Fruit fly (Drosophila melanogaster) whole organism, adult: Measurements from ENCODE around the gene CG43155.

Experiments
- CG11617 ChIP-seq: fragments of 200-800 bp; sonication (Bioruptor generic); optimal IDR thresholded peaks from 2 replicates; lab custom pipeline; 2017; ENCODE audit warnings: mild to moderate bottlenecking, missing biosample characterization, missing genetic modification reagents, missing genetic modification characterization
- CG12768 ChIP-seq: fragments of 200-800 bp; sonication (Bioruptor generic); optimal IDR thresholded peaks from 2 replicates; lab custom pipeline; 2017; ENCODE audit warnings: missing biosample characterization, missing genetic modification characterization, mild to moderate bottlenecking, moderate library complexity, missing genetic modification reagents
- CG14711 ChIP-seq: fragments of 200-800 bp; sonication (Bioruptor generic); optimal IDR thresholded peaks from 2 replicates; lab custom pipeline; 2018; ENCODE audit warnings: missing biosample characterization, mild to moderate bottlenecking, missing genetic modification characterization, moderate library complexity
- CG1620 ChIP-seq: fragments of 200-800 bp; sonication (Bioruptor generic); optimal IDR thresholded peaks from 2 replicates; lab custom pipeline; 2016; ENCODE audit warnings: missing biosample characterization, missing genetic modification characterization
- CG33017 ChIP-seq: fragments of 200-800 bp; sonication (Bioruptor generic); optimal IDR thresholded peaks from 2 replicates; lab custom pipeline; 2018; ENCODE audit warnings: missing biosample characterization, mild to moderate bottlenecking, missing genetic modification characterization, moderate library complexity
- CG5204 ChIP-seq: fragments of 200-800 bp; sonication (Bioruptor generic); optimal IDR thresholded peaks from 2 replicates; lab custom pipeline; 2016; ENCODE audit warnings: missing biosample characterization, missing genetic modification characterization
- CG7045 ChIP-seq: fragments of 200-800 bp; sonication (Bioruptor generic); optimal IDR thresholded peaks from 2 replicates; lab custom pipeline; 2017; ENCODE audit warnings: missing biosample characterization, mild to moderate bottlenecking, missing genetic modification characterization
- CG7101 ChIP-seq: fragments of 200-800 bp; sonication (Bioruptor generic); optimal IDR thresholded peaks from 2 replicates; lab custom pipeline; 2018; ENCODE audit warnings: missing biosample characterization, mild to moderate bottlenecking, missing genetic modification characterization, moderate library complexity
- Clk ChIP-seq: fragments of 200-800 bp; sonication (Bioruptor generic); optimal IDR thresholded peaks from 2 replicates; lab custom pipeline; 2017; ENCODE audit warnings: missing biosample characterization, missing genetic modification characterization
- Crg-1 ChIP-seq: fragments of 200-800 bp; sonication (Bioruptor generic); optimal IDR thresholded peaks from 2 replicates; lab custom pipeline; 2016; ENCODE audit warnings: missing biosample characterization, missing genetic modification characterization
- Hr96 ChIP-seq: fragments of 200-800 bp; sonication (Bioruptor generic); optimal IDR thresholded peaks from 2 replicates; lab custom pipeline; 2016; ENCODE audit warnings: missing biosample characterization, missing genetic modification characterization
- Mnt ChIP-seq: fragments of 200-800 bp; sonication (Bioruptor generic); optimal IDR thresholded peaks from 2 replicates; lab custom pipeline; 2016; ENCODE audit warnings: missing biosample characterization, mild to moderate bottlenecking, missing genetic modification characterization
- bab1 ChIP-seq: fragments of 200-800 bp; sonication (Bioruptor generic); optimal IDR thresholded peaks from 3 replicates; lab custom pipeline; 2019; ENCODE audit warnings: missing biosample characterization, mild to moderate bottlenecking, missing genetic modification characterization, moderate library complexity
- cic ChIP-seq: fragments of 200-800 bp; sonication (Bioruptor generic); optimal IDR thresholded peaks from 2 replicates; lab custom pipeline; 2017; ENCODE audit warnings: missing biosample characterization, mild to moderate bottlenecking, missing genetic modification characterization, moderate library complexity
- cnc ChIP-seq, 2 experiments: fragments of >200 bp; optimal IDR thresholded peaks; 2 replicates each; lab custom pipeline; 2017
- kay ChIP-seq: fragments of 200-800 bp; sonication (Bioruptor generic); peaks from one replicate; lab custom pipeline; 2016; ENCODE audit warnings: missing biosample characterization, missing genetic modification characterization, borderline replicate concordance
- ovo ChIP-seq: fragments of 200-800 bp; sonication (Bioruptor generic); optimal IDR thresholded peaks from 2 replicates; lab custom pipeline; 2016; ENCODE audit warnings: missing biosample characterization, missing genetic modification characterization
- pad ChIP-seq: fragments of 200-800 bp; sonication (Bioruptor generic); optimal IDR thresholded peaks from 3 replicates; lab custom pipeline; 2017; ENCODE audit warnings: missing biosample characterization, missing genetic modification characterization, mild to moderate bottlenecking, moderate library complexity, missing genetic modification reagents
- tj ChIP-seq: fragments of 200-800 bp; sonication (Bioruptor generic); optimal IDR thresholded peaks from 3 replicates; lab custom pipeline; 2017; ENCODE audit warnings: missing biosample characterization, mild to moderate bottlenecking, missing genetic modification characterization, moderate library complexity
- toe ChIP-seq: fragments of 200-800 bp; sonication (Bioruptor generic); optimal IDR thresholded peaks from 2 replicates; lab custom pipeline; 2016; ENCODE audit warnings: missing biosample characterization, missing genetic modification characterization

Gene CG43155

DNA sequence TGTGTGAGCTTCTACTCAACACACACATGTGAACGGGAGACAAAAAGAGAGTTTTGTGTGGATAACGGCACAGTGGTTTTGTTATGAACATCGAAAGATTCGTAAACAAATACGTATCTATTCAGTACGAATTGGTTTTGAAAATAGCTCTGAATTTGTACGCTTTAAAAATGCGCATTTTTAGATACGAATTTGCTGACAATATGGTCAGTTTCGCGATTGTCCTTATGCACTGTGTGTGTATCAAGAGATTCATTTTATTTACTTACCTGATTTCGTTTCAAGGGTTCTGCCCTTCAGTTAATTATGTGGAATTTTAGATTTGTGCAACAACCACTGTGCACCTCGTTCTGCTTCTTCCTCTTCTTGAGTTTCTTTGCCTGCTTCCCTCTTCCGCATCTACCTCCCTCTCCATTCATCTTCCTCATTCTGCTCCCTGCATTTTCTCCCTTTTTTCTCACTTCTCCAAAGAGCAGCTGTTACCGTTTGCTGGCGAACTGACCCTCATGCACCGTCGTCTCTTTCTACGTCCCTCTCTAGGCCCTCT, 35.2 kb downstream of the CG43155 start:
- TF ChIP-seq pad (GFP tag; lab: Kevin White, UChicago) (peak; percentile 63), Clk (GFP tag; lab: Kevin White, UChicago) (no peak), CG1620 (no peak), Hr96 (GFP tag; lab: Kevin White, UChicago) (no peak), ovo (no peak), kay (GFP tag; lab: Kevin White, UChicago) (peak; percentile 77), CG11617 (GFP tag; lab: Kevin White, UChicago) (no peak), tj (GFP tag; lab: Kevin White, UChicago) (no peak), CG33017 (tag; lab: Kevin White, UChicago) (no peak), cic (no peak), CG7101 (tag; lab: Kevin White, UChicago) (peak; percentile 35), cnc (optimal IDR thresholded peaks at IDR 0.05; lab: Kevin White, UChicago) (no peak), CG5204 (GFP tag; lab: Kevin White, UChicago) (no peak), Crg-1 (no peak), CG14711 (no peak), CG7045 (no peak), Mnt (no peak), toe (GFP tag; lab: Kevin White, UChicago) (no peak), bab1 (GFP tag; lab: Kevin White, UChicago) (peak; percentile 41), CG12768 (GFP tag; lab: Kevin White, UChicago) (no peak)

DNA sequence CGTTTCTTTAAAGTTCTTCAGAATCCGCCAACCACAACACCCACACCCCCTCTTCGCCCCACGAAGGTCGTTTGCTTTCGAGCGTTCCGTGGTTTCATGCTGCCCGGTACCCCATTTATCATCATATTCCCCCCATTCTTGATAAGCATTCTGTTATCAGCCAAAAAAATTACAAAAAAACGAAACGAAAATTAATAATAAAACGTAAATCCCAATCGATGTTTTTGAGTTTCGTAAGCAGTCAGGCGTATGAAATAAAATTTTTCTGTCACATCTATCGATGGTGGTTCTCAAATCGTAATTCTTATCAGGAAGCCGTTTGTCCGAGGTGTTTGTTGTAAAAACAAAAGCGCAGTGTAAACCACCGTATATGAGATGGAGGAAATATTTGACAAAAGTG, 35.9 kb downstream of the CG43155 start:
- TF ChIP-seq ovo (no peak), kay (GFP tag; lab: Kevin White, UChicago) (peak; percentile 32)

DNA sequence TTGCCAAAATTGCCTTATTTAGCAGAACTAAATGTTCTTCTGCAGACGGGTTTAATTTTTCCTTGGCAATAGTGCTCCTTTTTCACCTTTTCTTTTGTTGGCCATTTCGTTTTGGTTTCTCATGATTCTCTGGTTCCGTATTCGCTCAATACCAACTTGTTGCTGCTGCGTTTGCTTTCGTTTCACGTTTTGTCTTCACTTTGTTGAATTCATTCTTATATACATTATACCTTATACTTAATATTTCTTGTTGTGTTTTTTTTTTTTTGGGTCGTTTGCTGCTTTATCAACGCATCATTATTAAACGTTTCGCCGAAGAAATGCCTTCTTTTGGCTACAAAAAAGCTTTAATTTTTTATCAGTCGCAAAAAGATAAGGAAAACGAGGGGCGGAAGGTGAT, 36.7 kb downstream of the CG43155 start:
- no peak for TF ChIP-seq ovo
- TF ChIP-seq kay (GFP tag; lab: Kevin White, UChicago): peak; percentile 57
- peak; percentile 40 for TF ChIP-seq tj (GFP tag; lab: Kevin White, UChicago)

DNA sequence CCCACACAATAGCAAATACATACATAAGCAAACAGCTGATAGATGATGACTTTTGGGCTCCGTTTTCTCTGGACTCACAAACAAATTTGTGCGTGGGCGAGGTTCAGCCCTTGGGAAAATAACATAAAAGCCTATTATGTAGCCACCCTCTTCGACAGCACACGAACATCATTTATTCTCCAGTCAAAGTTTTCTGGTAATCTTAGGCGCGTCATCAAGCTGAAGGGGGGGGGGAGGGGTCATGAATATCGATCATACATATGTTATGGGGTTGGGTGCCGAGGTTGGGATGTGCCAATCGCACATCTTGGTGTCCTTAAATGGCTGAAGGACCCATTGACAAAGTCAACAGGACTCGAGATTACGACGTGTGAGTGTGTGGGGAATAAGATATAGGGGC, 38.6 kb downstream of the CG43155 start:
- TF ChIP-seq Clk (GFP tag; lab: Kevin White, UChicago) (no peak), pad (GFP tag; lab: Kevin White, UChicago) (no peak), ovo (no peak), CG7101 (tag; lab: Kevin White, UChicago) (no peak)

DNA sequence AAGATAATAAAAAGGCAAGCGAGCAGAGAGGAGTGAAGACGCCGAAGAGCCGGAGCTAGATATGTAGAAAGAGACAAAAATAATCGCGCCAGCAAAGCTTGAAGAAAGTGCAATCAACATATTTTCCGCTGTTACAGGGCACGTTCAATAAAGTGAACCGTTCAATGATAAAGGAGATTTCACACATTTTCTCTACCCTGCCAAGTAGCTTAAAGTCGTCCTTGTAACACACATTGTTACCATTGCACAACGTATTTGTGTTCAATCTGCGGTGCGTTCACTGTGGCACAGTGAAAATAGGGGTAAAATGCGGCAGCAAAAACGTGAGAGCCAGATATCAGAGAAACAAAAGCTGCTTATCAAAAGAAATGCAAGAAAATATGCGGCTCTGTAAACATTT, 39.9 kb downstream of the CG43155 start:
- peak; percentile 26 for TF ChIP-seq CG7101 (tag; lab: Kevin White, UChicago)
- TF ChIP-seq CG7045: no peak
- no peak for TF ChIP-seq cnc (optimal IDR thresholded peaks at IDR 0.05; lab: Kevin White, UChicago)
- no peak for TF ChIP-seq pad (GFP tag; lab: Kevin White, UChicago)
- no peak for TF ChIP-seq Clk (GFP tag; lab: Kevin White, UChicago)
- TF ChIP-seq toe (GFP tag; lab: Kevin White, UChicago): no peak
- peak; percentile 71 for TF ChIP-seq bab1 (GFP tag; lab: Kevin White, UChicago)
- TF ChIP-seq CG14711: peak; percentile 58
- no peak for TF ChIP-seq cic
- TF ChIP-seq tj (GFP tag; lab: Kevin White, UChicago): peak; percentile 9
- TF ChIP-seq Hr96 (GFP tag; lab: Kevin White, UChicago): no peak
- TF ChIP-seq ovo: no peak
- TF ChIP-seq CG33017 (tag; lab: Kevin White, UChicago): no peak
- peak; percentile 8 for TF ChIP-seq CG1620

DNA sequence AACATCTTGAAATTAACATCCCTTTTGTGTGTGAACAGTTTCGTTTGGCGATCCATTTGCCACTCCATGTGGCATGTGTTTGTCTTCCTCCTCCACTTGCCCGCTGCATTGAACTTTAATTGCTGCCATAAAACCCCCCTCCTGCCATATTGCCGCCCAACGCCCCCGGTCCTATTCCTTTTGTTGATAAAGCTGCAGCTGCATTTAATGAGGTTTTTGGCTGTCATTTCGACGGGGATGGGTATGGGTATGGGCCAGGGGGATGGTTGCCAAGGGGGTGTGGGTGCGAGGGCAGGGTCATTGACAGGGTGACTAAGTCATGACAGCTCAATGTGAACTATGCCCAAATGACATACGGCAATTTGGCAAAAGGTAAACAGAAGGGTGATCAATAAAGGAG, 40.7 kb downstream of the CG43155 start:
- TF ChIP-seq kay (GFP tag; lab: Kevin White, UChicago) (no peak), CG5204 (GFP tag; lab: Kevin White, UChicago) (no peak), CG33017 (tag; lab: Kevin White, UChicago) (no peak)

DNA sequence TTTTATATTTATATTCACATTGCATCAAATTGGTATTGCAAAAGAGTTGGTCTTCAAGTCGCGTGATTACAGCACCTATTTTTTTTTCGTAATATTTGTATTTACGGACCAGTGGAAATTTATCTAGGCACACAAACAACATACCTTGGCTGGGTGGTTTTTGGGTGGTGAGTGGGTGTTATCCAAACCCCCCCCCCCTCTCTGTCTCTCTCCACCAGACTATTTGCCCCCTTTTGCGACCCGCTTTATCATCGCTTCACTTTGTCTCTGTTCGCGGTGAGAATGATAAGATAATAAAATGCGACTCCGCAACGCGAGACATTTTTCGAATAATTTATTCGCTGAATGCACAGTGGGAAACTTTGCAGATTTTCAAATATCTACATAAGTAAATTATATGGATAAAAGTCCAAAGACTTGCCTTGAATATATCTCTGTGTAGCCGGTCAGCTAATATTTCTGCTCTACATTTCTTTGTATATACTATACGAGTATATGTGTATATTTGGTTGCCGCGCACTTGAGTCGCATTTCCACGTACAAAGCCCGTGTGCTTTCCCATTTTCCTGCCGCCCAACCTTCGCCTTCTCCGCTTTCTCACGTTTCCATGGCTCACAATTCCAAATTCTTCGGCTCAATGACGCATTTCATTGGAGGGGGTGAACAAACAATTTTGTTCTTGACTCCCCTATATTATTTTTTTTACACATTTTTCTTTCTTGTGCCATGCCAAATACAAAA, 41.8 kb downstream of the CG43155 start:
- TF ChIP-seq CG33017 (tag; lab: Kevin White, UChicago) (no peak), cnc (optimal IDR thresholded peaks at IDR 0.05; lab: Kevin White, UChicago) (no peak), CG11617 (GFP tag; lab: Kevin White, UChicago) (peak; percentile 16), CG7101 (tag; lab: Kevin White, UChicago) (peak; percentile 37), Mnt (no peak), CG14711 (no peak), CG12768 (GFP tag; lab: Kevin White, UChicago) (no peak), bab1 (GFP tag; lab: Kevin White, UChicago) (peak; percentile 24), CG7045 (no peak), Hr96 (GFP tag; lab: Kevin White, UChicago) (no peak), ovo (no peak), toe (GFP tag; lab: Kevin White, UChicago) (no peak), pad (GFP tag; lab: Kevin White, UChicago) (no peak), CG1620 (no peak), tj (GFP tag; lab: Kevin White, UChicago) (peak; percentile 65), CG5204 (GFP tag; lab: Kevin White, UChicago) (no peak), kay (GFP tag; lab: Kevin White, UChicago) (peak; percentile 45), cic (no peak), Clk (GFP tag; lab: Kevin White, UChicago) (no peak), Crg-1 (no peak)
